Worm (Caenorhabditis elegans): ENCODE measurements around the gene pbs-3.

- TF ChIP-seq lir-3 (tag; optimal IDR thresholded peaks at IDR 0.05) (no peak), daf-12 (tag; optimal IDR thresholded peaks at IDR 0.05) (no peak), dmd-6 (GFP tag; IDR thresholded peaks at IDR 0.05) (no peak), lin-13 (GFP tag; optimal IDR thresholded peaks at IDR 0.05) (no peak), dpl-1 (GFP tag; optimal IDR thresholded peaks at IDR 0.05) (no peak), nhr-28 (tag; optimal IDR thresholded peaks at IDR 0.05) (no peak), nhr-237 (tag; optimal IDR thresholded peaks at IDR 0.05) (no peak), ces-1 (GFP tag; optimal IDR thresholded peaks at IDR 0.05) (no peak), saeg-2 (GFP tag; IDR thresholded peaks at IDR 0.05) (no peak), tag-97 (GFP tag; IDR thresholded peaks at IDR 0.05) (no peak)
Measured at ce11 chrII:4967636-4968035, 12.4 kb upstream of the pbs-3 start.

All from whole organism, L4 larva.